Fruit fly (Drosophila melanogaster): ENCODE data around the gene CG14969.

CG14969 gene

dm6 chr3L:3303534-3304459 lies 31.0 kb downstream of the CG14969 start, which contains the start of gene ZnT63C (continued):
- no peak for TF ChIP-seq p53 (GFP tag; optimal IDR thresholded peaks at IDR 0.05)
- TF ChIP-seq CG2712 (tag; optimal IDR thresholded peaks at IDR 0.05): peak; percentile 100
- TF ChIP-seq caup (GFP tag; optimal IDR thresholded peaks at IDR 0.05; ENCODE audit: severe bottlenecking): no peak
- TF ChIP-seq CG4617 (GFP tag; optimal IDR thresholded peaks at IDR 0.05; ENCODE audit: borderline replicate concordance): peak; percentile 82
- TF ChIP-seq CG6854 (GFP tag; optimal IDR thresholded peaks at IDR 0.05): peak; percentile 11
- TF ChIP-seq CG5953 (GFP tag; IDR thresholded peaks at IDR 0.05): 0 out of 2 replicates have a peak, but pooled peaks have one; percentile 23
- TF ChIP-seq sna (GFP tag; IDR thresholded peaks at IDR 0.05; ENCODE audit: partially characterized antibody): peak; percentile 62
- no peak for TF ChIP-seq CG15696 (tag; optimal IDR thresholded peaks at IDR 0.05)
- TF ChIP-seq Dref (GFP tag; IDR thresholded peaks at IDR 0.05): peak; percentile 84
- TF ChIP-seq CG14860 (GFP tag; IDR thresholded peaks at IDR 0.05; ENCODE audit: partially characterized antibody): peak; percentile 88
- TF ChIP-seq hbn (GFP tag; IDR thresholded peaks at IDR 0.05; ENCODE audit: partially characterized antibody): peak; percentile 70
- TF ChIP-seq MESR4 (GFP tag; optimal IDR thresholded peaks at IDR 0.05): peak; percentile 92
- TF ChIP-seq sens (GFP tag): peak; percentile 69
- 0 out of 2 replicates have a peak, but pooled peaks have one; percentile 6 for TF ChIP-seq wdn (GFP tag; IDR thresholded peaks at IDR 0.05)
- TF ChIP-seq klu (GFP tag; IDR thresholded peaks at IDR 0.05): no peak; the same call in 1 of the 2 replicates
- TF ChIP-seq HHEX (GFP tag; optimal IDR thresholded peaks at IDR 0.05): no peak
- no peak for TF ChIP-seq CG12391 (tag; optimal IDR thresholded peaks at IDR 0.05)
- 0 out of 2 replicates have a peak, but pooled peaks have one; percentile 24 for TF ChIP-seq CG17328 (GFP tag; IDR thresholded peaks at IDR 0.05)
- TF ChIP-seq dm (GFP tag; optimal IDR thresholded peaks at IDR 0.05): peak; percentile 21

dm6 chr3L:3303087-3303526 lies 31.7 kb downstream of the CG14969 start, which contains the start of gene CG14968:
Gene CG14968, minus strand, starts transcription at chr3L:3303112.
- TF ChIP-seq Asciz (GFP tag; optimal IDR thresholded peaks at IDR 0.05): peak; percentile 88
- TF ChIP-seq CG30431 (GFP tag; optimal IDR thresholded peaks at IDR 0.05): peak; percentile 74
- no peak for TF ChIP-seq nerfin-2 (GFP tag; IDR thresholded peaks at IDR 0.05; ENCODE audit: partially characterized antibody)
- TF ChIP-seq CG8944 (GFP tag; optimal IDR thresholded peaks at IDR 0.05): peak; percentile 34
- peak; percentile 91 for TF ChIP-seq sisA (GFP tag; IDR thresholded peaks at IDR 0.05)
- no peak for TF ChIP-seq vnd (GFP tag; IDR thresholded peaks at IDR 0.05; ENCODE audit: partially characterized antibody)
- TF ChIP-seq wek (GFP tag; optimal IDR thresholded peaks at IDR 0.05): no peak
- no peak for TF ChIP-seq cg (GFP tag; optimal IDR thresholded peaks at IDR 0.05)
- peak; percentile 93 for TF ChIP-seq dmrt99B (tag; optimal IDR thresholded peaks at IDR 0.05)
- TF ChIP-seq Oaz (GFP tag; IDR thresholded peaks at IDR 0.05): peak; percentile 96
- TF ChIP-seq CG6683 (GFP tag; optimal IDR thresholded peaks at IDR 0.05): peak; percentile 89
- peak; percentile 95 for TF ChIP-seq E2f1 (GFP tag; IDR thresholded peaks at IDR 0.05)
- peak; percentile 88 for TF ChIP-seq CG13775 (GFP tag; optimal IDR thresholded peaks at IDR 0.05)
- peak; percentile 91 for TF ChIP-seq ems (GFP tag; optimal IDR thresholded peaks at IDR 0.05)
- peak; percentile 23 for TF ChIP-seq Antp (GFP tag; optimal IDR thresholded peaks at IDR 0.05)
- peak; percentile 94 for TF ChIP-seq fd96Cb (tag; optimal IDR thresholded peaks at IDR 0.05)
- TF ChIP-seq CG12104 (GFP tag; optimal IDR thresholded peaks at IDR 0.05): peak; percentile 95
- TF ChIP-seq CG7271 (tag; optimal IDR thresholded peaks at IDR 0.05): peak; percentile 75
- peak; percentile 94 for TF ChIP-seq al (GFP tag; IDR thresholded peaks at IDR 0.05)
- peak; percentile 57 for TF ChIP-seq Atf-2 (GFP tag; optimal IDR thresholded peaks at IDR 0.05)
- no peak for TF ChIP-seq usp (GFP tag; optimal IDR thresholded peaks at IDR 0.05)
- TF ChIP-seq CG9215 (GFP tag; IDR thresholded peaks at IDR 0.05): peak; percentile 84
- TF ChIP-seq Bteb2 (GFP tag; optimal IDR thresholded peaks at IDR 0.05): peak; percentile 90
- peak; percentile 86 for TF ChIP-seq CG7357 (GFP tag; IDR thresholded peaks at IDR 0.05)
- TF ChIP-seq CG11247 (GFP tag; IDR thresholded peaks at IDR 0.05): peak; percentile 97
- no peak for TF ChIP-seq CG9876 (GFP tag; optimal IDR thresholded peaks at IDR 0.05)
- TF ChIP-seq cwo (GFP tag; optimal IDR thresholded peaks at IDR 0.05): peak; percentile 92
- peak; percentile 74 for TF ChIP-seq gsb-n (tag; optimal IDR thresholded peaks at IDR 0.05)
- TF ChIP-seq CG4424 (GFP tag; optimal IDR thresholded peaks at IDR 0.05): peak; percentile 93
